Fruit fly (Drosophila melanogaster) whole organism, embryonic: ENCODE data around the gene CG11726.

Source experiments
- ATbp ChIP-seq: fragments of 200-800 bp; sonication (Bioruptor generic); optimal IDR thresholded peaks from 2 replicates; lab custom pipeline; 2017; ENCODE audit warnings: missing biosample characterization, mild to moderate bottlenecking, missing genetic modification characterization, missing genetic modification reagents
- Ada2b ChIP-seq: fragments of 200-800 bp; sonication (Bioruptor generic); IDR thresholded peaks from 2 replicates; pipeline ENCODE4 v1.3.6; 2022; ENCODE audit warnings: missing biosample characterization, missing genetic modification characterization
- Antp ChIP-seq: fragments of 200-800 bp; sonication (Bioruptor generic); optimal IDR thresholded peaks from 3 replicates; lab custom pipeline; 2016; ENCODE audit warnings: missing biosample characterization, missing genetic modification characterization
- CG10209 ChIP-seq: fragments of 200-800 bp; sonication (Bioruptor generic); optimal IDR thresholded peaks from 3 replicates; lab custom pipeline; 2017; ENCODE audit warnings: missing biosample characterization, mild to moderate bottlenecking, missing genetic modification characterization, missing genetic modification reagents
- CG11398 ChIP-seq: fragments of 200-800 bp; sonication (Bioruptor generic); optimal IDR thresholded peaks from 2 replicates; lab custom pipeline; 2016; ENCODE audit warnings: missing biosample characterization, missing genetic modification characterization
- CG13287 ChIP-seq: fragments of 200-800 bp; sonication (Bioruptor generic); IDR thresholded peaks from 2 replicates; pipeline ENCODE4 v1.3.6; 2022; ENCODE audit warnings: missing biosample characterization, missing genetic modification characterization; ENCODE audit not compliant: partially characterized antibody
- CG14667 ChIP-seq: fragments of 200-800 bp; sonication (Bioruptor generic); IDR thresholded peaks from 2 replicates; pipeline ENCODE4 v1.3.6; 2022; ENCODE audit warnings: missing biosample characterization, missing genetic modification characterization
- CG15479 ChIP-seq: fragments of 200-800 bp; sonication (Bioruptor generic); optimal IDR thresholded peaks from 3 replicates; lab custom pipeline; 2019; ENCODE audit warnings: missing biosample characterization, mild to moderate bottlenecking, missing genetic modification characterization, moderate library complexity
- CG1602 ChIP-seq: fragments of 200-800 bp; sonication (Bioruptor generic); optimal IDR thresholded peaks from 3 replicates; lab custom pipeline; 2016; ENCODE audit warnings: missing biosample characterization, missing genetic modification characterization
- CG16779 ChIP-seq: fragments of 200-800 bp; sonication (Bioruptor generic); IDR thresholded peaks from 2 replicates; pipeline ENCODE4 v1.3.6; 2022; ENCODE audit warnings: missing biosample characterization, missing genetic modification characterization
- CG16815 ChIP-seq: fragments of 200-800 bp; sonication (Bioruptor generic); optimal IDR thresholded peaks from 3 replicates; lab custom pipeline; 2017; ENCODE audit warnings: missing biosample characterization, mild to moderate bottlenecking, missing genetic modification characterization
- CG1832 ChIP-seq: fragments of 200-800 bp; sonication (Bioruptor generic); optimal IDR thresholded peaks from 2 replicates; lab custom pipeline; 2017; ENCODE audit warnings: missing biosample characterization, mild to moderate bottlenecking, missing genetic modification characterization, inconsistent platforms
- CG2678 ChIP-seq: fragments of 200-800 bp; sonication (Bioruptor generic); optimal IDR thresholded peaks from 3 replicates; lab custom pipeline; 2019; ENCODE audit warnings: missing biosample characterization, mild to moderate bottlenecking, missing genetic modification characterization, moderate library complexity
- CG32772 ChIP-seq: fragments of 200-800 bp; sonication (Bioruptor generic); IDR thresholded peaks from 2 replicates; pipeline ENCODE4 v1.3.6; 2022; ENCODE audit warnings: missing biosample characterization, missing genetic modification characterization
- CG34224 ChIP-seq: fragments of 200-800 bp; sonication (Bioruptor generic); IDR thresholded peaks from 3 replicates; pipeline ENCODE4 v1.3.6; 2022; ENCODE audit warnings: missing biosample characterization, missing genetic modification characterization; ENCODE audit not compliant: partially characterized antibody
- CG34422 ChIP-seq: fragments of 200-800 bp; sonication (Bioruptor generic); IDR thresholded peaks from 3 replicates; pipeline ENCODE4 v1.3.6; 2022; ENCODE audit warnings: missing biosample characterization, missing genetic modification characterization
- CG42726 ChIP-seq: fragments of 200-800 bp; sonication (Bioruptor generic); IDR thresholded peaks from 2 replicates; pipeline ENCODE4 v1.3.6; 2022; ENCODE audit warnings: missing biosample characterization, missing genetic modification characterization; ENCODE audit not compliant: partially characterized antibody
- CG4360 ChIP-seq: fragments of 200-800 bp; sonication (Bioruptor generic); IDR thresholded peaks from 2 replicates; pipeline ENCODE4 v1.3.6; 2022; ENCODE audit warnings: missing biosample characterization, missing genetic modification characterization
- CG7987 ChIP-seq: fragments of 200-800 bp; sonication (Bioruptor generic); optimal IDR thresholded peaks from 2 replicates; lab custom pipeline; 2018; ENCODE audit warnings: missing biosample characterization, mild to moderate bottlenecking, missing genetic modification characterization, moderate library complexity
- CG9727 ChIP-seq: fragments of 200-800 bp; sonication (Bioruptor generic); optimal IDR thresholded peaks from 3 replicates; lab custom pipeline; 2017; ENCODE audit warnings: missing biosample characterization, mild to moderate bottlenecking, missing genetic modification characterization
- Dad ChIP-seq: fragments of 200-800 bp; sonication (Bioruptor generic); optimal IDR thresholded peaks from 3 replicates; lab custom pipeline; 2016; ENCODE audit warnings: missing biosample characterization, missing genetic modification characterization
- Deaf1 ChIP-seq: fragments of 200-800 bp; optimal IDR thresholded peaks from 3 replicates; lab custom pipeline; 2019; ENCODE audit warnings: missing biosample characterization, mild to moderate bottlenecking, missing genetic modification characterization, moderate library complexity
- Dp ChIP-seq: fragments of 200-800 bp; sonication (Bioruptor generic); optimal IDR thresholded peaks from 2 replicates; lab custom pipeline; 2018; ENCODE audit warnings: missing biosample characterization, mild to moderate bottlenecking, missing genetic modification characterization, moderate library complexity
- Fer1 ChIP-seq: fragments of 200-800 bp; sonication (Bioruptor generic); optimal IDR thresholded peaks from 2 replicates; lab custom pipeline; 2017; ENCODE audit warnings: missing biosample characterization, mild to moderate bottlenecking, missing genetic modification characterization
- Fer2 ChIP-seq: fragments of 200-800 bp; sonication (Bioruptor generic); optimal IDR thresholded peaks from 2 replicates; lab custom pipeline; 2018; ENCODE audit warnings: missing biosample characterization, mild to moderate bottlenecking, missing genetic modification characterization, moderate library complexity
- Lpt ChIP-seq: fragments of >200 bp; optimal IDR thresholded peaks from 2 replicates; lab custom pipeline; 2018; ENCODE audit warnings: missing biosample characterization, missing genetic modification characterization
- Myb ChIP-seq: fragments of 200-800 bp; sonication (Bioruptor generic); optimal IDR thresholded peaks from 2 replicates; lab custom pipeline; 2016; ENCODE audit warnings: missing biosample characterization, missing genetic modification characterization
- Neu2 ChIP-seq: fragments of 200-800 bp; sonication (Bioruptor generic); optimal IDR thresholded peaks from 3 replicates; lab custom pipeline; 2016; ENCODE audit warnings: missing biosample characterization, missing genetic modification characterization, borderline replicate concordance
- Six4 ChIP-seq: fragments of 200-800 bp; sonication (Bioruptor generic); optimal IDR thresholded peaks from 2 replicates; lab custom pipeline; 2016; ENCODE audit warnings: missing biosample characterization, missing genetic modification characterization
- Tbp ChIP-seq: fragments of >200 bp; optimal IDR thresholded peaks from 2 replicates; lab custom pipeline; 2018; ENCODE audit warnings: missing biosample characterization, missing genetic modification characterization
- Usf ChIP-seq: fragments of 200-800 bp; sonication (Bioruptor generic); optimal IDR thresholded peaks from 2 replicates; lab custom pipeline; 2017; ENCODE audit warnings: missing genotype, missing biosample characterization, missing genetic modification characterization
- aop ChIP-seq: fragments of 200-800 bp; sonication (Bioruptor generic); IDR thresholded peaks from 2 replicates; pipeline ENCODE4 v1.3.6; 2022; ENCODE audit warnings: missing biosample characterization, missing genetic modification characterization
- ap ChIP-seq: fragments of 200-800 bp; sonication (Bioruptor generic); IDR thresholded peaks from 2 replicates; pipeline ENCODE4 v1.3.6; 2022; ENCODE audit warnings: missing biosample characterization, missing genetic modification characterization
- cas ChIP-seq: fragments of 200-800 bp; sonication (Bioruptor generic); IDR thresholded peaks from 2 replicates; pipeline ENCODE4 v1.3.6; 2022; ENCODE audit warnings: missing biosample characterization, missing genetic modification characterization
- chn ChIP-seq: fragments of 200-800 bp; sonication (Bioruptor generic); optimal IDR thresholded peaks from 2 replicates; lab custom pipeline; 2016; ENCODE audit warnings: missing biosample characterization, missing genetic modification characterization
- crc ChIP-seq: fragments of 200-800 bp; sonication (Bioruptor generic); optimal IDR thresholded peaks from 2 replicates; lab custom pipeline; 2016; ENCODE audit warnings: missing biosample characterization, missing genetic modification characterization
- dpn ChIP-seq, 2 experiments: fragments of 200-800 bp; sonication (Bioruptor generic); optimal IDR thresholded peaks; 3 replicates each; lab custom pipeline; 2016; ENCODE audit warnings: missing biosample characterization in 2 of 2, missing genetic modification characterization in 2 of 2
- gt ChIP-seq: fragments of 200-800 bp; sonication (Bioruptor generic); IDR thresholded peaks from 2 replicates; pipeline ENCODE4 v1.3.6; 2022; ENCODE audit warnings: missing biosample characterization, missing genetic modification characterization
- knrl ChIP-seq: fragments of 200-800 bp; sonication (Bioruptor generic); IDR thresholded peaks from 3 replicates; pipeline ENCODE4 v1.3.6; 2022; ENCODE audit warnings: missing biosample characterization, missing genetic modification characterization; ENCODE audit not compliant: partially characterized antibody
- lilli ChIP-seq: fragments of 200-800 bp; sonication (Bioruptor generic); optimal IDR thresholded peaks from 3 replicates; lab custom pipeline; 2016; ENCODE audit warnings: missing biosample characterization, missing genetic modification characterization
- nerfin-2 ChIP-seq: fragments of 200-800 bp; sonication (Bioruptor generic); IDR thresholded peaks from 2 replicates; pipeline ENCODE4 v1.3.6; 2022; ENCODE audit warnings: missing biosample characterization, missing genetic modification characterization; ENCODE audit not compliant: partially characterized antibody
- nmo ChIP-seq: fragments of 200-800 bp; sonication (Bioruptor generic); optimal IDR thresholded peaks from 2 replicates; lab custom pipeline; 2018; ENCODE audit warnings: missing biosample characterization, mild to moderate bottlenecking, missing genetic modification characterization, moderate library complexity
- phol ChIP-seq: fragments of 200-800 bp; sonication (Bioruptor generic); optimal IDR thresholded peaks from 3 replicates; lab custom pipeline; 2018; ENCODE audit warnings: missing biosample characterization, mild to moderate bottlenecking, missing genetic modification characterization, moderate library complexity
- prd ChIP-seq, 3 experiments: fragments of >200 bp in 2 of 3; fragments of 200-800 bp in 1 of 3; sonication (Bioruptor generic) in 1 of 3; optimal IDR thresholded peaks in 2 of 3; IDR thresholded peaks in 1 of 3; 2 replicates in 2 of 3; 3 replicates in 1 of 3; pipeline versions ENCODE4 v1.3.6 to Lab custom; 2017 to 2022; ENCODE audit warnings: missing biosample characterization in 1 of 3, missing genetic modification characterization in 1 of 3
- sna ChIP-seq: fragments of 200-800 bp; sonication (Bioruptor generic); IDR thresholded peaks from 2 replicates; pipeline ENCODE4 v1.3.6; 2022; ENCODE audit warnings: missing biosample characterization, missing genetic modification characterization; ENCODE audit not compliant: partially characterized antibody
- sqz ChIP-seq: fragments of 200-800 bp; sonication (Bioruptor generic); optimal IDR thresholded peaks from 3 replicates; lab custom pipeline; 2018; ENCODE audit warnings: missing biosample characterization, mild to moderate bottlenecking, missing genetic modification characterization
- zen ChIP-seq: fragments of 200-800 bp; sonication (Bioruptor generic); optimal IDR thresholded peaks from 3 replicates; lab custom pipeline; 2018; ENCODE audit warnings: missing biosample characterization, mild to moderate bottlenecking, missing genetic modification characterization, moderate library complexity

CG11726 gene

dm6 chr3L:11348971-11349907 lies 45.3 kb upstream of the CG11726 start (continued):
- TF ChIP-seq CG16815 (GFP tag; lab: Kevin White, UChicago) (peak; percentile 75), cas (peak; percentile 80), Fer1 (GFP tag; lab: Kevin White, UChicago) (peak; percentile 94), CG10209 (GFP tag; lab: Kevin White, UChicago) (peak; percentile 93), Deaf1 (peak; percentile 32), Dp (GFP tag; lab: Kevin White, UChicago) (no peak), CG34224 (GFP tag; lab: Robert Waterston, UW) (no peak), Fer2 (tag; lab: Kevin White, UChicago) (peak; percentile 79), CG9727 (GFP tag; lab: Kevin White, UChicago) (peak; percentile 79), CG7987 (GFP tag; lab: Kevin White, UChicago) (peak; percentile 98), CG1832 (no peak), nerfin-2 (GFP tag; lab: Robert Waterston, UW) (no peak), CG15479 (GFP tag; lab: Kevin White, UChicago) (no peak), CG2678 (tag; lab: Kevin White, UChicago) (peak; percentile 95), nmo (peak; percentile 89), Tbp (GFP tag; lab: Kevin White, UChicago) (no peak), prd (optimal IDR thresholded peaks at IDR 0.05; lab: Kevin White, UChicago) (no peak), prd (GFP tag; IDR thresholded peaks at IDR 0.05; lab: Robert Waterston, UW) (peak; percentile 87), zen (tag; lab: Kevin White, UChicago) (peak; percentile 80), crc (no peak), ATbp (GFP tag; lab: Kevin White, UChicago) (peak; percentile 71), phol (tag; lab: Kevin White, UChicago) (peak; percentile 92), lilli (GFP tag; lab: Kevin White, UChicago) (peak; percentile 51), Neu2 (GFP tag; lab: Kevin White, UChicago) (no peak), aop (GFP tag; lab: Robert Waterston, UW) (no peak), Myb (no peak), CG14667 (GFP tag; lab: Robert Waterston, UW) (peak; percentile 78), Antp (GFP tag; lab: Kevin White, UChicago) (no peak), CG42726 (no peak), CG4360 (GFP tag; lab: Robert Waterston, UW) (0 out of 2 replicates have a peak, but pooled peaks have one; percentile 29), Usf (peak; percentile 77), Dad (GFP tag; lab: Kevin White, UChicago) (no peak), sqz (GFP tag; lab: Kevin White, UChicago) (peak; percentile 86), Six4 (GFP tag; lab: Kevin White, UChicago) (peak; percentile 39), CG1602 (GFP tag; lab: Kevin White, UChicago) (peak; percentile 61), ap (GFP tag; lab: Robert Waterston, UW) (peak; percentile 88), chn (GFP tag; lab: Kevin White, UChicago) (peak; percentile 22), knrl (GFP tag; lab: Robert Waterston, UW) (0 out of 3 replicates have a peak, but pooled peaks have one; percentile 13), CG32772 (GFP tag; lab: Robert Waterston, UW) (peak; percentile 77), dpn (GFP tag; optimal IDR thresholded peaks at IDR 0.05; lab: Kevin White, UChicago) (peak in 1 of 2 experiments; percentile 65), Ada2b (GFP tag; lab: Robert Waterston, UW) (peak; percentile 74), gt (GFP tag; lab: Robert Waterston, UW) (peak; percentile 44; the same call in 1 of the 2 replicates), CG11398 (GFP tag; lab: Kevin White, UChicago) (no peak), CG16779 (GFP tag; lab: Robert Waterston, UW) (0 out of 2 replicates have a peak, but pooled peaks have one; percentile 28), sna (GFP tag; lab: Robert Waterston, UW) (no peak), Lpt (GFP tag; lab: Kevin White, UChicago) (no peak), CG13287 (GFP tag; lab: Robert Waterston, UW) (peak; percentile 41; the same call in 1 of the 2 replicates), CG34422 (peak; percentile 89)
